ENCODE assay signal across 1 fruit fly cellular context in genomic region chrX:5311838-5312339, dm6.
TF ChIP-seq lines count a peak whose summit lies in the region.

Gene TrxT (minus strand): TSS chrX:5311888.
Gene dhd (plus strand): TSS chrX:5312171.

TF ChIP-seq in whole organism, embryonic, 481 proteins besides CTCF, POLR2A, EP300 and RAD21 (continued from another document and continues in another):
- no peak for TF ChIP-seq CG10431 (GFP tag; optimal IDR thresholded peaks at IDR 0.05; lab: Kevin White, UChicago)
- TF ChIP-seq CG10366 (GFP tag; IDR thresholded peaks at IDR 0.05; lab: Robert Waterston, UW), result 0 out of 2 replicates have a peak, but pooled peaks have one; percentile 18
- TF ChIP-seq D (optimal IDR thresholded peaks at IDR 0.05; lab: Kevin White, UChicago), result no peak
- no peak for TF ChIP-seq D (GFP tag; optimal IDR thresholded peaks at IDR 0.05; lab: Kevin White, UChicago)
- TF ChIP-seq hbn (GFP tag; IDR thresholded peaks at IDR 0.05; lab: Robert Waterston, UW; ENCODE audit: partially characterized antibody), result peak; percentile 46; the same call in 1 of the 2 replicates
- TF ChIP-seq CG6765 (GFP tag; optimal IDR thresholded peaks at IDR 0.05; lab: Kevin White, UChicago), result peak; percentile 36
- TF ChIP-seq CG1529 (GFP tag; optimal IDR thresholded peaks at IDR 0.05; lab: Kevin White, UChicago), result peak; percentile 10
- no peak for TF ChIP-seq sd (tag; optimal IDR thresholded peaks at IDR 0.05; lab: Kevin White, UChicago)
- 0 out of 2 replicates have a peak, but pooled peaks have one; percentile 5 for TF ChIP-seq HLH3B (GFP tag; IDR thresholded peaks at IDR 0.05; lab: Robert Waterston, UW)
- no peak for TF ChIP-seq lab (GFP tag; optimal IDR thresholded peaks at IDR 0.05; lab: Kevin White, UChicago)
- TF ChIP-seq fd102C (GFP tag; optimal IDR thresholded peaks at IDR 0.05; lab: Kevin White, UChicago), result no peak
- TF ChIP-seq crc (GFP tag; optimal IDR thresholded peaks at IDR 0.05; lab: Kevin White, UChicago), result no peak
- peak; percentile 57; the same call in 1 of the 2 replicates for TF ChIP-seq CG32532 (GFP tag; IDR thresholded peaks at IDR 0.05; lab: Robert Waterston, UW)
- TF ChIP-seq CG15696 (tag; optimal IDR thresholded peaks at IDR 0.05; lab: Kevin White, UChicago), result no peak
- peak; percentile 40 for TF ChIP-seq CG2120 (GFP tag; optimal IDR thresholded peaks at IDR 0.05; lab: Kevin White, UChicago)
- TF ChIP-seq ham (GFP tag; IDR thresholded peaks at IDR 0.05; lab: Robert Waterston, UW), result no peak
- TF ChIP-seq CG12219 (GFP tag; optimal IDR thresholded peaks at IDR 0.05; lab: Kevin White, UChicago), result no peak
- peak; percentile 64 for TF ChIP-seq CG17328 (GFP tag; IDR thresholded peaks at IDR 0.05; lab: Robert Waterston, UW)
- no peak for TF ChIP-seq cato (GFP tag; optimal IDR thresholded peaks at IDR 0.05; lab: Kevin White, UChicago; ENCODE audit: borderline replicate concordance)
- no peak for TF ChIP-seq CG7745 (tag; optimal IDR thresholded peaks at IDR 0.05; lab: Kevin White, UChicago)
- no peak for TF ChIP-seq gcm2 (GFP tag; optimal IDR thresholded peaks at IDR 0.05; lab: Kevin White, UChicago)
- no peak for TF ChIP-seq Sin3A (optimal IDR thresholded peaks at IDR 0.05; lab: Kevin White, UChicago)
- peak; percentile 6 for TF ChIP-seq CG13424 (tag; optimal IDR thresholded peaks at IDR 0.05; lab: Kevin White, UChicago)
- TF ChIP-seq Dbx (GFP tag; IDR thresholded peaks at IDR 0.05; lab: Robert Waterston, UW), result 0 out of 3 replicates have a peak, but pooled peaks have one; percentile 51
- 0 out of 3 replicates have a peak, but pooled peaks have one; percentile 4 for TF ChIP-seq CG7963 (GFP tag; IDR thresholded peaks at IDR 0.05; lab: Robert Waterston, UW; ENCODE audit: partially characterized antibody)
- TF ChIP-seq CG9932 (GFP tag; IDR thresholded peaks at IDR 0.05; lab: Robert Waterston, UW), result peak; percentile 34; the same call in 1 of the 2 replicates
- peak; percentile 58; the same call in 1 of the 3 replicates for TF ChIP-seq CG34224 (GFP tag; IDR thresholded peaks at IDR 0.05; lab: Robert Waterston, UW; ENCODE audit: partially characterized antibody)
- TF ChIP-seq CG30020 (tag; optimal IDR thresholded peaks at IDR 0.05; lab: Kevin White, UChicago), result no peak
- TF ChIP-seq CG4707 (GFP tag; optimal IDR thresholded peaks at IDR 0.05; lab: Kevin White, UChicago), result peak; percentile 6
- peak; percentile 20 for TF ChIP-seq CG13775 (GFP tag; optimal IDR thresholded peaks at IDR 0.05; lab: Kevin White, UChicago)
- TF ChIP-seq gsb-n (tag; optimal IDR thresholded peaks at IDR 0.05; lab: Kevin White, UChicago), result no peak
- no peak for TF ChIP-seq ara (GFP tag; IDR thresholded peaks at IDR 0.05; lab: Robert Waterston, UW)
- no peak for TF ChIP-seq tup (GFP tag; optimal IDR thresholded peaks at IDR 0.05; lab: Kevin White, UChicago)
- no peak for TF ChIP-seq CG12391 (tag; optimal IDR thresholded peaks at IDR 0.05; lab: Kevin White, UChicago)
- peak; percentile 93 for TF ChIP-seq Med (GFP tag; lab: Kevin White, UChicago)
- no peak for TF ChIP-seq CG7271 (tag; optimal IDR thresholded peaks at IDR 0.05; lab: Kevin White, UChicago)
- peak; percentile 36; the same call in 1 of the 2 replicates for TF ChIP-seq CG11247 (GFP tag; IDR thresholded peaks at IDR 0.05; lab: Robert Waterston, UW)
- TF ChIP-seq stwl (tag; optimal IDR thresholded peaks at IDR 0.05; lab: Kevin White, UChicago), result peak; percentile 85
- no peak for TF ChIP-seq fd96Cb (tag; optimal IDR thresholded peaks at IDR 0.05; lab: Kevin White, UChicago)
- peak; percentile 34 for TF ChIP-seq YL-1 (GFP tag; optimal IDR thresholded peaks at IDR 0.05; lab: Kevin White, UChicago)
- peak; percentile 31 for TF ChIP-seq Xbp1 (GFP tag; optimal IDR thresholded peaks at IDR 0.05; lab: Kevin White, UChicago)
- peak; percentile 45; the same call in 1 of the 3 replicates for TF ChIP-seq CG34422 (GFP tag; IDR thresholded peaks at IDR 0.05; lab: Robert Waterston, UW)
- TF ChIP-seq Ptx1 (GFP tag; IDR thresholded peaks at IDR 0.05; lab: Robert Waterston, UW), result peak; percentile 28; the same call in 1 of the 2 replicates
- TF ChIP-seq CG12659 (GFP tag; optimal IDR thresholded peaks at IDR 0.05; lab: Kevin White, UChicago), result peak; percentile 71
- peak; percentile 21 for TF ChIP-seq HLHmδ (GFP tag; optimal IDR thresholded peaks at IDR 0.05; lab: Kevin White, UChicago)
- no peak for TF ChIP-seq CG17359 (tag; optimal IDR thresholded peaks at IDR 0.05; lab: Kevin White, UChicago)
- TF ChIP-seq ap (GFP tag; IDR thresholded peaks at IDR 0.05; lab: Robert Waterston, UW), result no peak
- no peak for TF ChIP-seq jing (GFP tag; optimal IDR thresholded peaks at IDR 0.05; lab: Kevin White, UChicago)
- TF ChIP-seq onecut (GFP tag; IDR thresholded peaks at IDR 0.05; lab: Robert Waterston, UW), result 0 out of 2 replicates have a peak, but pooled peaks have one; percentile 16
- TF ChIP-seq pros (GFP tag; optimal IDR thresholded peaks at IDR 0.05; lab: Kevin White, UChicago), result no peak
- peak; percentile 3 for TF ChIP-seq Fer3 (tag; optimal IDR thresholded peaks at IDR 0.05; lab: Kevin White, UChicago)
- TF ChIP-seq ash1 (GFP tag; optimal IDR thresholded peaks at IDR 0.05; lab: Kevin White, UChicago), result no peak
- TF ChIP-seq pho (GFP tag; optimal IDR thresholded peaks at IDR 0.05; lab: Kevin White, UChicago), result peak; percentile 17
- peak; percentile 54; the same call in 1 of the 2 replicates for TF ChIP-seq amos (GFP tag; IDR thresholded peaks at IDR 0.05; lab: Robert Waterston, UW; ENCODE audit: partially characterized antibody)
- no peak for TF ChIP-seq CG10462 (GFP tag; optimal IDR thresholded peaks at IDR 0.05; lab: Kevin White, UChicago)
- peak; percentile 46 for TF ChIP-seq nmo (GFP tag; optimal IDR thresholded peaks at IDR 0.05; lab: Kevin White, UChicago)
- TF ChIP-seq fu2 (GFP tag; optimal IDR thresholded peaks at IDR 0.05; lab: Kevin White, UChicago), result no peak
- peak; percentile 38 for TF ChIP-seq CHES-1-like (GFP tag; optimal IDR thresholded peaks at IDR 0.05; lab: Kevin White, UChicago)
- TF ChIP-seq ewg (GFP tag; optimal IDR thresholded peaks at IDR 0.05; lab: Kevin White, UChicago), result peak; percentile 14
- no peak for TF ChIP-seq Stat92E (GFP tag; optimal IDR thresholded peaks at IDR 0.05; lab: Kevin White, UChicago)
- no peak for TF ChIP-seq Ets65A (GFP tag; lab: Kevin White, UChicago)
- no peak for TF ChIP-seq scrt (GFP tag; optimal IDR thresholded peaks at IDR 0.05; lab: Kevin White, UChicago)
- peak; percentile 47; the same call in 1 of the 2 replicates for TF ChIP-seq ato (GFP tag; IDR thresholded peaks at IDR 0.05; lab: Robert Waterston, UW; ENCODE audit: partially characterized antibody)
- TF ChIP-seq sob (GFP tag; IDR thresholded peaks at IDR 0.05; lab: Robert Waterston, UW), result no peak; the same call in 1 of the 2 replicates
- no peak for TF ChIP-seq CG10654 (GFP tag; optimal IDR thresholded peaks at IDR 0.05; lab: Kevin White, UChicago)
- TF ChIP-seq maf-S (GFP tag; optimal IDR thresholded peaks at IDR 0.05; lab: Kevin White, UChicago), result no peak
- 0 out of 2 replicates have a peak, but pooled peaks have one; percentile 20 for TF ChIP-seq H2.0 (GFP tag; IDR thresholded peaks at IDR 0.05; lab: Robert Waterston, UW)
- TF ChIP-seq bsh (GFP tag; optimal IDR thresholded peaks at IDR 0.05; lab: Kevin White, UChicago), result peak in 1 of 2 experiments; percentile 26
- TF ChIP-seq ranshi (GFP tag; IDR thresholded peaks at IDR 0.05; lab: Robert Waterston, UW), result peak; percentile 19; the same call in 1 of the 2 replicates
- peak; percentile 87 for TF ChIP-seq vvl (GFP tag; IDR thresholded peaks at IDR 0.05; lab: Robert Waterston, UW)
- no peak for TF ChIP-seq CG14667 (GFP tag; IDR thresholded peaks at IDR 0.05; lab: Robert Waterston, UW)
- peak; percentile 23 for TF ChIP-seq CG10209 (GFP tag; optimal IDR thresholded peaks at IDR 0.05; lab: Kevin White, UChicago)
- TF ChIP-seq dysf (GFP tag; IDR thresholded peaks at IDR 0.05; lab: Robert Waterston, UW), result 0 out of 3 replicates have a peak, but pooled peaks have one; percentile 29
- no peak for TF ChIP-seq dmrt99B (tag; optimal IDR thresholded peaks at IDR 0.05; lab: Kevin White, UChicago)
- TF ChIP-seq CG17802 (tag; optimal IDR thresholded peaks at IDR 0.05; lab: Kevin White, UChicago), result peak; percentile 13
- 0 out of 2 replicates have a peak, but pooled peaks have one; percentile 34 for TF ChIP-seq CG14014 (GFP tag; IDR thresholded peaks at IDR 0.05; lab: Robert Waterston, UW)
- no peak for TF ChIP-seq CG10274 (GFP tag; optimal IDR thresholded peaks at IDR 0.05; lab: Kevin White, UChicago)
- TF ChIP-seq CG8290 (GFP tag; optimal IDR thresholded peaks at IDR 0.05; lab: Kevin White, UChicago), result peak; percentile 81
- peak; percentile 72 to 93 for TF ChIP-seq CG8290 (tag; optimal IDR thresholded peaks at IDR 0.05; lab: Kevin White, UChicago)
- TF ChIP-seq CG12744 (GFP tag; optimal IDR thresholded peaks at IDR 0.05; lab: Kevin White, UChicago), result peak; percentile 30
- TF ChIP-seq CG17186 (GFP tag; optimal IDR thresholded peaks at IDR 0.05; lab: Kevin White, UChicago), result peak; percentile 10
- peak; percentile 17; the same call in 1 of the 2 replicates for TF ChIP-seq CG6272 (GFP tag; IDR thresholded peaks at IDR 0.05; lab: Robert Waterston, UW)
- TF ChIP-seq CG7357 (GFP tag; IDR thresholded peaks at IDR 0.05; lab: Robert Waterston, UW), result no peak
- TF ChIP-seq CG1233 (GFP tag; optimal IDR thresholded peaks at IDR 0.05; lab: Kevin White, UChicago), result peak; percentile 31
- TF ChIP-seq PHDP (tag; optimal IDR thresholded peaks at IDR 0.05; lab: Kevin White, UChicago), result no peak
- TF ChIP-seq disco-r (GFP tag; optimal IDR thresholded peaks at IDR 0.05; lab: Kevin White, UChicago), result no peak
- peak; percentile 22 for TF ChIP-seq grau (tag; optimal IDR thresholded peaks at IDR 0.05; lab: Kevin White, UChicago)
- TF ChIP-seq da (GFP tag; optimal IDR thresholded peaks at IDR 0.05; lab: Kevin White, UChicago), result no peak
- peak; percentile 9 for TF ChIP-seq CG10979 (tag; optimal IDR thresholded peaks at IDR 0.05; lab: Kevin White, UChicago)
- TF ChIP-seq CG10147 (GFP tag; optimal IDR thresholded peaks at IDR 0.05; lab: Kevin White, UChicago), result no peak
- TF ChIP-seq BEAF-32 (GFP tag; optimal IDR thresholded peaks at IDR 0.05; lab: Kevin White, UChicago), result peak; percentile 45
- peak; percentile 65 for TF ChIP-seq unc-4 (GFP tag; IDR thresholded peaks at IDR 0.05; lab: Robert Waterston, UW; ENCODE audit: partially characterized antibody)
- TF ChIP-seq Sry-δ (GFP tag; optimal IDR thresholded peaks at IDR 0.05; lab: Kevin White, UChicago), result peak; percentile 63
- peak; percentile 37; the same call in 1 of the 2 replicates for TF ChIP-seq Adf1 (GFP tag; IDR thresholded peaks at IDR 0.05; lab: Robert Waterston, UW)
- peak; percentile 42 for TF ChIP-seq CG2116 (GFP tag; optimal IDR thresholded peaks at IDR 0.05; lab: Kevin White, UChicago)
- TF ChIP-seq E2f1 (GFP tag; IDR thresholded peaks at IDR 0.05; lab: Robert Waterston, UW), result peak; percentile 69
- peak; percentile 23 for TF ChIP-seq CG15073 (GFP tag; optimal IDR thresholded peaks at IDR 0.05; lab: Kevin White, UChicago)
- peak; percentile 27 for TF ChIP-seq nom (GFP tag; optimal IDR thresholded peaks at IDR 0.05; lab: Kevin White, UChicago)
- TF ChIP-seq chif (GFP tag; optimal IDR thresholded peaks at IDR 0.05; lab: Kevin White, UChicago), result no peak
- no peak for TF ChIP-seq danr (GFP tag; IDR thresholded peaks at IDR 0.05; lab: Robert Waterston, UW)
- TF ChIP-seq Scr (GFP tag; IDR thresholded peaks at IDR 0.05; lab: Robert Waterston, UW; ENCODE audit: partially characterized antibody), result peak; percentile 38
- no peak for TF ChIP-seq zen (tag; optimal IDR thresholded peaks at IDR 0.05; lab: Kevin White, UChicago)
- TF ChIP-seq CG14441 (GFP tag; IDR thresholded peaks at IDR 0.05; lab: Robert Waterston, UW), result peak; percentile 37; the same call in 1 of the 2 replicates
- peak; percentile 21; the same call in 1 of the 2 replicates for TF ChIP-seq ssp (GFP tag; IDR thresholded peaks at IDR 0.05; lab: Robert Waterston, UW)
- TF ChIP-seq schlank (tag; optimal IDR thresholded peaks at IDR 0.05; lab: Kevin White, UChicago), result peak; percentile 19
- no peak for TF ChIP-seq Gug (GFP tag; IDR thresholded peaks at IDR 0.05; lab: Robert Waterston, UW)
- no peak for TF ChIP-seq Hey (tag; optimal IDR thresholded peaks at IDR 0.05; lab: Kevin White, UChicago)
- peak; percentile 43 for TF ChIP-seq HHEX (GFP tag; optimal IDR thresholded peaks at IDR 0.05; lab: Kevin White, UChicago)
- 0 out of 3 replicates have a peak, but pooled peaks have one; percentile 57 for TF ChIP-seq CG11456 (GFP tag; IDR thresholded peaks at IDR 0.05; lab: Robert Waterston, UW)
- no peak for TF ChIP-seq CG4404 (GFP tag; IDR thresholded peaks at IDR 0.05; lab: Robert Waterston, UW)
- no peak for TF ChIP-seq CG3065 (GFP tag; optimal IDR thresholded peaks at IDR 0.05; lab: Kevin White, UChicago)
- no peak for TF ChIP-seq jigr1 (GFP tag; IDR thresholded peaks at IDR 0.05; lab: Robert Waterston, UW)
- peak; percentile 42; the same call in 1 of the 2 replicates for TF ChIP-seq lmd (GFP tag; IDR thresholded peaks at IDR 0.05; lab: Robert Waterston, UW)
- no peak for TF ChIP-seq CG12769 (tag; optimal IDR thresholded peaks at IDR 0.05; lab: Kevin White, UChicago)
- no peak for TF ChIP-seq CG10565 (GFP tag; optimal IDR thresholded peaks at IDR 0.05; lab: Kevin White, UChicago)
- TF ChIP-seq CG16863 (GFP tag; optimal IDR thresholded peaks at IDR 0.05; lab: Kevin White, UChicago), result no peak
- peak; percentile 80 for TF ChIP-seq Dref (GFP tag; IDR thresholded peaks at IDR 0.05; lab: Robert Waterston, UW)
- TF ChIP-seq pan (optimal IDR thresholded peaks at IDR 0.05; lab: Kevin White, UChicago), result no peak
- TF ChIP-seq pan (GFP tag; optimal IDR thresholded peaks at IDR 0.05 in 1 of 2, IDR thresholded peaks at IDR 0.05 in 1 of 2), result peak in 1 of 2 experiments; percentile 58
- TF ChIP-seq chm (GFP tag; IDR thresholded peaks at IDR 0.05; lab: Robert Waterston, UW), result peak; percentile 58
- TF ChIP-seq pum (GFP tag; optimal IDR thresholded peaks at IDR 0.05; lab: Kevin White, UChicago), result no peak
- TF ChIP-seq CG13287 (GFP tag; IDR thresholded peaks at IDR 0.05; lab: Robert Waterston, UW; ENCODE audit: partially characterized antibody), result peak; percentile 77
- TF ChIP-seq BtbVII (GFP tag; optimal IDR thresholded peaks at IDR 0.05; lab: Kevin White, UChicago), result no peak
- peak; percentile 34 for TF ChIP-seq CG6254 (GFP tag; optimal IDR thresholded peaks at IDR 0.05; lab: Kevin White, UChicago)
- no peak for TF ChIP-seq oc (tag; optimal IDR thresholded peaks at IDR 0.05; lab: Kevin White, UChicago)
- peak; percentile 100 for TF ChIP-seq phol (tag; optimal IDR thresholded peaks at IDR 0.05; lab: Kevin White, UChicago)
- TF ChIP-seq CG8359 (GFP tag; optimal IDR thresholded peaks at IDR 0.05; lab: Kevin White, UChicago; ENCODE audit: borderline replicate concordance), result no peak
- TF ChIP-seq CG13894 (tag; optimal IDR thresholded peaks at IDR 0.05; lab: Kevin White, UChicago), result peak; percentile 29
